Worm (Caenorhabditis elegans) whole organism, L1 larva: ENCODE data around the gene Y45F10D.7.

Source experiments
- C04F5.9 ChIP-seq: sonication (generic microtip); optimal IDR thresholded peaks from 2 replicates; lab custom pipeline; 2016; ENCODE audit warnings: missing genetic modification characterization, missing compliant biosample characterization
- C16A3.4 ChIP-seq: fragments of 150-350 bp; optimal IDR thresholded peaks from 2 replicates; lab custom pipeline; 2014; ENCODE audit warnings: missing biosample characterization, missing genetic modification characterization
- C34B4.2 ChIP-seq: sonication (generic microtip); optimal IDR thresholded peaks from 2 replicates; lab custom pipeline; 2017; ENCODE audit warnings: mild to moderate bottlenecking, missing genetic modification characterization, missing compliant biosample characterization
- Y116A8C.19 ChIP-seq: sonication (generic microtip); optimal IDR thresholded peaks from 2 replicates; lab custom pipeline; 2016; ENCODE audit warnings: missing compliant biosample characterization, missing genetic modification characterization, borderline replicate concordance
- aha-1 ChIP-seq: fragments of 150-350 bp; optimal IDR thresholded peaks from 2 replicates; lab custom pipeline; 2014; ENCODE audit warnings: missing biosample characterization, missing genetic modification characterization
- aly-2 ChIP-seq: fragments of 150-350 bp; optimal IDR thresholded peaks from 2 replicates; lab custom pipeline; 2014; ENCODE audit warnings: missing biosample characterization, missing genetic modification characterization
- blmp-1 ChIP-seq: fragments of 150-350 bp; optimal IDR thresholded peaks from 2 replicates; lab custom pipeline; 2014; ENCODE audit warnings: missing biosample characterization, missing genetic modification characterization
- ceh-82 ChIP-seq, 3 experiments: fragments of 150-350 bp in 1 of 3; sonication (generic microtip) in 2 of 3; optimal IDR thresholded peaks; 2 replicates each; lab custom pipeline; 2014 to 2017; ENCODE audit warnings: missing biosample characterization in 3 of 3, missing genetic modification characterization in 3 of 3
- ceh-88 ChIP-seq: fragments of 200-800 bp; sonication (Bioruptor generic); IDR thresholded peaks from 2 replicates; pipeline ENCODE4 v1.3.6; 2022; ENCODE audit warnings: missing genetic modification characterization, missing compliant biosample characterization
- ceh-90 ChIP-seq: sonication (generic microtip); optimal IDR thresholded peaks from 2 replicates; lab custom pipeline; 2016; ENCODE audit warnings: missing genetic modification characterization, missing compliant biosample characterization
- efl-1 ChIP-seq, 4 experiments: fragments of 150-350 bp; optimal IDR thresholded peaks in 3 of 4; peaks in 1 of 4; 1 replicate in 1 of 4; 2 replicates in 3 of 4; lab custom pipeline; 2014; ENCODE audit warnings: missing biosample characterization in 2 of 4, missing genetic modification characterization in 2 of 4, missing genetic modification reagents in 2 of 4
- egl-27 ChIP-seq, 2 experiments: fragments of 150-350 bp in 1 of 2; sonication (generic microtip); optimal IDR thresholded peaks; 3 replicates each; lab custom pipeline; 2017 to 2018; ENCODE audit warnings: missing biosample characterization in 2 of 2, missing genetic modification characterization in 2 of 2, missing genetic modification reagents in 2 of 2
- elt-2 ChIP-seq: sonication (generic microtip); optimal IDR thresholded peaks from 2 replicates; lab custom pipeline; 2016; ENCODE audit warnings: missing genetic modification characterization, mild to moderate bottlenecking, inconsistent platforms, missing compliant biosample characterization, missing genetic modification reagents
- elt-3 ChIP-seq, 6 experiments: fragments of 150-350 bp in 1 of 6; sonication (generic microtip); optimal IDR thresholded peaks; 2 replicates each; lab custom pipeline; 2017 to 2018; ENCODE audit warnings: missing biosample characterization in 6 of 6, missing genetic modification characterization in 6 of 6, inconsistent platforms in 1 of 6
- ets-5 ChIP-seq: fragments of 200-800 bp; sonication (Bioruptor generic); IDR thresholded peaks from 2 replicates; pipeline ENCODE4 v1.3.6; 2022; ENCODE audit warnings: missing genetic modification characterization, missing compliant biosample characterization
- fkh-10 ChIP-seq: sonication (generic microtip); optimal IDR thresholded peaks from 2 replicates; lab custom pipeline; 2017; ENCODE audit warnings: missing biosample characterization, missing genetic modification reagents, missing genetic modification characterization
- fkh-4 ChIP-seq: sonication (generic microtip); optimal IDR thresholded peaks from 2 replicates; lab custom pipeline; 2016; ENCODE audit warnings: missing compliant biosample characterization, missing genetic modification characterization, borderline replicate concordance
- fkh-8 ChIP-seq: sonication (generic microtip); optimal IDR thresholded peaks from 2 replicates; lab custom pipeline; 2016; ENCODE audit warnings: mild to moderate bottlenecking, missing genetic modification characterization, missing compliant biosample characterization
- hlh-17 ChIP-seq: fragments of 200-800 bp; sonication (Bioruptor generic); optimal IDR thresholded peaks from 2 replicates; lab custom pipeline; 2018; ENCODE audit warnings: missing genetic modification characterization, mild to moderate bottlenecking, missing compliant biosample characterization, moderate library complexity, borderline replicate concordance
- hlh-4 ChIP-seq: sonication (generic microtip); optimal IDR thresholded peaks from 2 replicates; lab custom pipeline; 2016; ENCODE audit warnings: mild to moderate bottlenecking, missing genetic modification characterization, missing compliant biosample characterization
- isw-1 ChIP-seq: fragments of 200-800 bp; sonication (Bioruptor generic); IDR thresholded peaks from 2 replicates; pipeline ENCODE4 v1.3.6; 2022; ENCODE audit warnings: missing genetic modification characterization, missing compliant biosample characterization
- jun-1 ChIP-seq: fragments of 150-350 bp; optimal IDR thresholded peaks from 2 replicates; lab custom pipeline; 2014; ENCODE audit warnings: missing biosample characterization, missing genetic modification reagents, missing genetic modification characterization
- lin-13 ChIP-seq: fragments of 150-350 bp; optimal IDR thresholded peaks from 2 replicates; lab custom pipeline; 2014; ENCODE audit warnings: missing biosample characterization, missing genetic modification reagents, missing genetic modification characterization
- lin-14 ChIP-seq: fragments of 200-800 bp; sonication (Bioruptor generic); optimal IDR thresholded peaks from 2 replicates; lab custom pipeline; 2018; ENCODE audit warnings: mild to moderate bottlenecking, missing genetic modification characterization, moderate library complexity, missing compliant biosample characterization
- lin-15B ChIP-seq: fragments of 150-350 bp; sonication (generic microtip); optimal IDR thresholded peaks from 3 replicates; lab custom pipeline; 2014; ENCODE audit warnings: missing biosample characterization, missing genetic modification characterization
- lir-3 ChIP-seq: sonication (generic microtip); optimal IDR thresholded peaks from 2 replicates; lab custom pipeline; 2016; ENCODE audit warnings: mild to moderate bottlenecking, missing genetic modification characterization, moderate library complexity, missing compliant biosample characterization; ENCODE audit not compliant: poor library complexity
- lsy-2 ChIP-seq, 2 experiments: fragments of 150-350 bp; optimal IDR thresholded peaks; 2 replicates each; lab custom pipeline; 2014; ENCODE audit warnings: missing biosample characterization in 2 of 2, missing genetic modification characterization in 2 of 2
- mab-9 ChIP-seq: fragments of 200-800 bp; sonication (Bioruptor generic); IDR thresholded peaks from 2 replicates; pipeline ENCODE4 v1.3.6; 2022; ENCODE audit warnings: missing genetic modification reagents, missing genetic modification characterization, missing compliant biosample characterization
- mdl-1 ChIP-seq, 2 experiments: fragments of 150-350 bp; optimal IDR thresholded peaks; 2 replicates each; lab custom pipeline; 2014 to 2017; ENCODE audit warnings: missing biosample characterization in 2 of 2, missing genetic modification characterization in 2 of 2, inconsistent platforms in 1 of 2
- mep-1 ChIP-seq: fragments of 150-350 bp; optimal IDR thresholded peaks from 2 replicates; lab custom pipeline; 2014; ENCODE audit warnings: missing biosample characterization, missing genetic modification characterization
- nhr-20 ChIP-seq: sonication (generic microtip); optimal IDR thresholded peaks from 2 replicates; lab custom pipeline; 2016; ENCODE audit warnings: mild to moderate bottlenecking, missing genetic modification characterization, missing compliant biosample characterization
- nhr-237 ChIP-seq: fragments of 150-350 bp; optimal IDR thresholded peaks from 2 replicates; lab custom pipeline; 2014; ENCODE audit warnings: missing biosample characterization, missing genetic modification characterization
- nhr-47 ChIP-seq: sonication (generic microtip); optimal IDR thresholded peaks from 2 replicates; lab custom pipeline; 2016; ENCODE audit warnings: mild to moderate bottlenecking, missing genetic modification characterization, moderate library complexity, missing compliant biosample characterization
- nhr-71 ChIP-seq: sonication (generic microtip); optimal IDR thresholded peaks from 2 replicates; lab custom pipeline; 2016; ENCODE audit warnings: mild to moderate bottlenecking, missing genetic modification characterization, moderate library complexity, missing compliant biosample characterization
- nhr-77 ChIP-seq: fragments of 150-350 bp; optimal IDR thresholded peaks from 2 replicates; lab custom pipeline; 2014; ENCODE audit warnings: missing biosample characterization, missing genetic modification characterization
- nhr-85 ChIP-seq: sonication (generic microtip); peaks from one replicate; lab custom pipeline; 2016; ENCODE audit warnings: missing genetic modification characterization, inconsistent platforms, missing compliant biosample characterization
- pag-3 ChIP-seq: sonication (generic microtip); optimal IDR thresholded peaks from 2 replicates; lab custom pipeline; 2017; ENCODE audit warnings: missing genetic modification characterization, mild to moderate bottlenecking, missing compliant biosample characterization, antibody characterized with exemption, borderline replicate concordance; ENCODE audit not compliant: insufficient read depth
- pqm-1 ChIP-seq: sonication (generic microtip); optimal IDR thresholded peaks from 3 replicates; lab custom pipeline; 2017; ENCODE audit warnings: missing biosample characterization, missing genetic modification characterization
- snpc-4 ChIP-seq: fragments of 150-350 bp; optimal IDR thresholded peaks from 2 replicates; lab custom pipeline; 2014; ENCODE audit warnings: missing biosample characterization, missing genetic modification characterization
- tbx-2 ChIP-seq: sonication (generic microtip); optimal IDR thresholded peaks from 2 replicates; lab custom pipeline; 2016; ENCODE audit warnings: missing genetic modification characterization, missing compliant biosample characterization
- tlp-1 ChIP-seq: fragments of 150-350 bp; optimal IDR thresholded peaks from 2 replicates; lab custom pipeline; 2014; ENCODE audit warnings: missing biosample characterization, missing genetic modification characterization
- unc-130 ChIP-seq: fragments of 150-350 bp; optimal IDR thresholded peaks from 2 replicates; lab custom pipeline; 2017; ENCODE audit warnings: missing biosample characterization, missing genetic modification characterization, inconsistent platforms
- unc-30 ChIP-seq: sonication (generic microtip); optimal IDR thresholded peaks from 2 replicates; lab custom pipeline; 2017; ENCODE audit warnings: missing biosample characterization, missing genetic modification characterization
- unc-62 ChIP-seq: fragments of 150-350 bp; optimal IDR thresholded peaks from 2 replicates; lab custom pipeline; 2014; ENCODE audit warnings: missing biosample characterization, missing genetic modification reagents, missing genetic modification characterization
- ztf-11 ChIP-seq, 2 experiments: sonication (generic microtip); optimal IDR thresholded peaks; 2 replicates each; lab custom pipeline; 2016 to 2017; ENCODE audit warnings: missing genetic modification characterization in 2 of 2, missing biosample characterization in 1 of 2, missing compliant biosample characterization in 1 of 2

The Y45F10D.7 gene

ce11 chrIV:13797859-13798374, 9.2 kb downstream of the Y45F10D.7 start, which contains the start of gene Y45F10D.6:
Y45F10D.6 (minus strand) TSS chrIV:13797909.
- TF ChIP-seq C16A3.4 (tag; lab: Kevin White, UChicago) (no peak), efl-1 (optimal IDR thresholded peaks at IDR 0.05; lab: Kevin White, UChicago) (no peak), efl-1 (GFP tag; optimal IDR thresholded peaks at IDR 0.05 in 1 of 2; lab: Kevin White, UChicago) (peak in 1 of 2 experiments; percentile 46), snpc-4 (tag; lab: Kevin White, UChicago) (no peak), pqm-1 (tag; lab: Kevin White, UChicago) (no peak), elt-3 (tag; optimal IDR thresholded peaks at IDR 0.05; lab: Kevin White, UChicago) (peak in 1 of 6 experiments; percentile 59), hlh-17 (GFP tag; lab: Kevin White, UChicago) (no peak), tlp-1 (tag; lab: Kevin White, UChicago) (no peak), aly-2 (tag; lab: Kevin White, UChicago) (no peak), pag-3 (tag; lab: Kevin White, UChicago) (no peak), nhr-85 (tag; lab: Kevin White, UChicago) (peak; percentile 68), tbx-2 (no peak), unc-130 (tag; lab: Kevin White, UChicago) (no peak), hlh-4 (no peak), ceh-90 (tag; lab: Kevin White, UChicago) (no peak), nhr-237 (no peak), lin-13 (GFP tag; lab: Kevin White, UChicago) (no peak), fkh-10 (no peak)

- TF ChIP-seq egl-27 (tag; optimal IDR thresholded peaks at IDR 0.05; lab: Kevin White, UChicago) (no peak), nhr-47 (tag; lab: Kevin White, UChicago) (no peak), mab-9 (GFP tag; lab: Robert Waterston, UW) (no peak), elt-2 (tag; lab: Kevin White, UChicago) (no peak), lir-3 (tag; lab: Kevin White, UChicago) (no peak), isw-1 (GFP tag; lab: Robert Waterston, UW) (no peak), tlp-1 (tag; lab: Kevin White, UChicago) (no peak), tbx-2 (no peak), nhr-77 (tag; lab: Kevin White, UChicago) (no peak), fkh-4 (tag; lab: Kevin White, UChicago) (no peak), unc-62 (no peak), nhr-71 (tag; lab: Kevin White, UChicago) (no peak), pag-3 (tag; lab: Kevin White, UChicago) (no peak), fkh-8 (tag; lab: Kevin White, UChicago) (no peak), aha-1 (no peak), ceh-82 (tag; optimal IDR thresholded peaks at IDR 0.05; lab: Kevin White, UChicago) (no peak), C34B4.2 (tag; lab: Kevin White, UChicago) (no peak), ztf-11 (tag; optimal IDR thresholded peaks at IDR 0.05; lab: Kevin White, UChicago) (no peak), lin-15B (tag; lab: Kevin White, UChicago) (no peak), hlh-17 (GFP tag; lab: Kevin White, UChicago) (no peak)
Measured at ce11 chrIV:13807724-13808123, 19.0 kb downstream of the Y45F10D.7 start, which contains the start of gene Y45F10D.14. Y45F10D.14 (minus strand) TSS chrIV:13807824.

DNA sequence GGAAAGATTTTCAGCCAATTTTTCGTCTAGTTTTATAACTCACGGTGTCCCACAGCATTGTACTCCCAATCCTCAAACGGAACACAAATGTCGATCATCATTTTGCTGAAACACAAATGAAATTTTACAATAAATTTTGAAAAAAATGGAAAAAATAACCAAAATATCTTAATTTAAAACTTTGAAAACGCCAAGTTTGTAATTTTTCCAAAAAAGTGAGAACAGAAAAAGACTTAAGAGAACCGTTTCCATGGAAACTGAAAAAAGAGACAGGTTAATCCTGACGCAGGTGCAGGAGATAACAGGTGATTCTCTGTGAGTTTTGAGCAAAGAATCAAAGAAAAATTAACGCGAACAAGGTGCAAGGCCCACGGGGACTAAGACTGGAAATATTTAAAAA, 32.2 kb downstream of the Y45F10D.7 start, which contains the start of gene Y45F10D.15:
TSS of gene Y45F10D.15 (minus strand) at position 101 of the 400 bp plus-strand sequence.
- TF ChIP-seq lin-14 (GFP tag; lab: Kevin White, UChicago): no peak

DNA sequence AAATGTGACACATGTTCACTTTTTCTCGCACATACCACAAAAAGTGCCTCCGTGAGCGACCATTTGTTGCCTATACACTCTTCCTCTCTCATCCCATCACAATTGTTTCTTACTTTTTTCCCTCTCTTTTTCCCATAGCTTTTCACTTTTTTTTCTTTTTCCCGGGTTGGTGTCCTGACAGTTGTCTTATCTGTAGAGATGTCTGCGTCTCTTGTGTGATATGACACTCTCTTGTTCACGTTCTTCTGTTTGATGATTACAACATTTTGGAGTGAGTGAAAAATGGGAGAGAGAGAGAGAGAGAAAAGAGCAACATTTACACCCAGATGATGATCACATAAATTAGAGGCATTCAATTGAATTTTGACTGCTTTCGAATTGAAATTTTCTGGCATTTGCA, 37.7 kb downstream of the Y45F10D.7 start:
- peak; percentile 98 for TF ChIP-seq blmp-1 (tag; lab: Kevin White, UChicago)
- TF ChIP-seq unc-30 (tag; lab: Kevin White, UChicago): no peak
- TF ChIP-seq ets-5 (GFP tag; lab: Robert Waterston, UW): no peak
- TF ChIP-seq mep-1 (tag; lab: Kevin White, UChicago): peak; percentile 17
- TF ChIP-seq nhr-85 (tag; lab: Kevin White, UChicago): no peak
- TF ChIP-seq mdl-1 (tag; optimal IDR thresholded peaks at IDR 0.05; lab: Kevin White, UChicago): peak in 1 of 2 experiments; percentile 47
- no peak for TF ChIP-seq Y116A8C.19
- TF ChIP-seq lsy-2 (tag; optimal IDR thresholded peaks at IDR 0.05; lab: Kevin White, UChicago): peak; percentile 53 to 81
- peak; percentile 43 for TF ChIP-seq nhr-47 (tag; lab: Kevin White, UChicago)
- no peak for TF ChIP-seq ceh-88 (GFP tag; lab: Robert Waterston, UW)
- TF ChIP-seq nhr-20 (tag; lab: Kevin White, UChicago): peak; percentile 63
- TF ChIP-seq fkh-4 (tag; lab: Kevin White, UChicago): no peak
- TF ChIP-seq C04F5.9: no peak
- no peak for TF ChIP-seq egl-27 (tag; optimal IDR thresholded peaks at IDR 0.05; lab: Kevin White, UChicago)
- TF ChIP-seq aha-1: no peak
- TF ChIP-seq jun-1 (tag; lab: Kevin White, UChicago): no peak
